Fruit fly (Drosophila melanogaster): ENCODE results near the gene p38a.

Gene p38a

dm6 chr3R:24148838-24149237 is 3.3 kb downstream of the p38a start, which contains the start of gene Slimp (continued):
- TF ChIP-seq Elba2 (GFP tag; optimal IDR thresholded peaks at IDR 0.05) = peak; percentile 45
- TF ChIP-seq Taf1 (GFP tag; IDR thresholded peaks at IDR 0.05) = no peak
- no peak for TF ChIP-seq Optix (GFP tag; IDR thresholded peaks at IDR 0.05)
- peak; percentile 42 for TF ChIP-seq CG18599 (GFP tag; optimal IDR thresholded peaks at IDR 0.05)
- TF ChIP-seq CG6254 (GFP tag; optimal IDR thresholded peaks at IDR 0.05) = no peak
- peak; percentile 5 for TF ChIP-seq CG8388 (GFP tag; optimal IDR thresholded peaks at IDR 0.05)
- TF ChIP-seq CG33213 (GFP tag; optimal IDR thresholded peaks at IDR 0.05) = no peak
- TF ChIP-seq Lhr (GFP tag; optimal IDR thresholded peaks at IDR 0.05) = no peak
- TF ChIP-seq zen2 (GFP tag; IDR thresholded peaks at IDR 0.05; ENCODE audit: partially characterized antibody) = no peak
- TF ChIP-seq vvl (GFP tag; IDR thresholded peaks at IDR 0.05) = 0 out of 2 replicates have a peak, but pooled peaks have one; percentile 34
- TF ChIP-seq Atf-2 (GFP tag; optimal IDR thresholded peaks at IDR 0.05) = no peak
- no peak for TF ChIP-seq prd (optimal IDR thresholded peaks at IDR 0.05)
- no peak for TF ChIP-seq prd (GFP tag; IDR thresholded peaks at IDR 0.05)
- TF ChIP-seq fd64A (GFP tag; optimal IDR thresholded peaks at IDR 0.05) = no peak
- no peak for TF ChIP-seq Dref (GFP tag; IDR thresholded peaks at IDR 0.05)
- peak; percentile 16 for TF ChIP-seq BEAF-32 (GFP tag; optimal IDR thresholded peaks at IDR 0.05)
- no peak for TF ChIP-seq H2.0 (GFP tag; IDR thresholded peaks at IDR 0.05)
- TF ChIP-seq gem (tag; optimal IDR thresholded peaks at IDR 0.05) = peak; percentile 49
- TF ChIP-seq Ptx1 (GFP tag; IDR thresholded peaks at IDR 0.05) = 0 out of 2 replicates have a peak, but pooled peaks have one; percentile 20
- TF ChIP-seq unpg (GFP tag; optimal IDR thresholded peaks at IDR 0.05) = peak; percentile 11
- TF ChIP-seq her (GFP tag; optimal IDR thresholded peaks at IDR 0.05) = no peak
- no peak for TF ChIP-seq CG34376 (GFP tag; optimal IDR thresholded peaks at IDR 0.05)
- TF ChIP-seq CG17568 (GFP tag; optimal IDR thresholded peaks at IDR 0.05) = no peak
- TF ChIP-seq HmgZ (tag; optimal IDR thresholded peaks at IDR 0.05) = peak; percentile 9
- TF ChIP-seq CG12104 (GFP tag; optimal IDR thresholded peaks at IDR 0.05) = no peak
- peak; percentile 32 for TF ChIP-seq phol (tag; optimal IDR thresholded peaks at IDR 0.05)
- TF ChIP-seq Drgx (GFP tag; IDR thresholded peaks at IDR 0.05) = no peak
- peak; percentile 17 for TF ChIP-seq Chrac-16 (GFP tag; optimal IDR thresholded peaks at IDR 0.05)
- no peak for TF ChIP-seq ems (GFP tag; optimal IDR thresholded peaks at IDR 0.05)
- no peak for TF ChIP-seq Fer2 (tag; optimal IDR thresholded peaks at IDR 0.05)
- TF ChIP-seq GATAe (GFP tag; conservative IDR thresholded peaks at IDR 0.05) = no peak

DNA sequence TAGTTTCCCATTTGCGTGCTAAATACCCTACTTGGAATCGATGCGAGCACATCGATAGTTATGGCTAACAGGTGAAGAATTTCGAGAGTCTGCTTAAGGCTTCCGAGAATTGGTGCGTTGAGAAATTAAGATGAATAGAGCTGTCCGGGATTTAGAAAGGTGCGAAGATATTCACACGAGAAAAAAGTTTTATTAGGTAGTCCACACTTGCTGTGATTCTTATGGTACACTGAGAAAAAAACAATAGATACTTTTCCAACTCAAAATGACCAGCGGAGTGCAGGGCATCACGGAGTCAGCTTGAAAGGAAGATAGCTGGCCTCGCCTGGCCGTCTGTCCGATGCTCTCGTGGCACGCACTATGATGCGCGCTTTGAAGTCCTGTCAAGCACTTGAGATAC is 7.6 kb downstream of the p38a start:
- TF ChIP-seq Lpt (GFP tag; optimal IDR thresholded peaks at IDR 0.05) (no peak), CG2712 (tag; optimal IDR thresholded peaks at IDR 0.05) (no peak), bsh (GFP tag; optimal IDR thresholded peaks at IDR 0.05) (peak in 1 of 2 experiments; percentile 86), Med (GFP tag) (peak; percentile 7), CG10274 (GFP tag; optimal IDR thresholded peaks at IDR 0.05) (peak; percentile 58)

DNA sequence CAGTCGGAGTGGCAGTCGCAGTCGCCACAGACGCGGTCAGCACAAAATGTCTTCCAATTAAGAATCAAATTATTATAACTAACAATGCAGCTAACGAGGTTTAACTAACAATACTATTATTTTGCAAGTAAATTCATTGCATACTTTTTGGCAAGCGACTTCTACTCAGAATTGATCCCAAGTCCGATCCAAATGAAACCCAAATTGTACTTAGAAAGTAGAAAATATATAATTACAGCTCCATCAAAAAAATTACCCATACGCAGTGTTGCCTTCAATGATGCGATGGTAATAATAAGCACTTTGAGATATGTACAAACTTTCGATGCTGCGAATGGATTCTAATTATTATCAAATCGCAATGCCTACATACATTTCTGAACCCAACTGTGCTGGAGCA is 8.3 kb downstream of the p38a start:
- TF ChIP-seq tgo (GFP tag; IDR thresholded peaks at IDR 0.05) (no peak), bsh (GFP tag; optimal IDR thresholded peaks at IDR 0.05) (peak in 1 of 2 experiments; percentile 48), Drgx (GFP tag; IDR thresholded peaks at IDR 0.05) (peak; percentile 31; the same call in 1 of the 2 replicates), CG4707 (GFP tag; optimal IDR thresholded peaks at IDR 0.05) (no peak)
